Worm (Caenorhabditis elegans): ENCODE results near the gene sli-1.

The sli-1 gene

ce11 chrX:696253-696652 lies 29.5 kb downstream of the sli-1 start:
- TF ChIP-seq ama-1 (optimal IDR thresholded peaks at IDR 0.05) (no peak), hlh-30 (tag; optimal IDR thresholded peaks at IDR 0.05; ENCODE audit: insufficient read depth) (peak; percentile 45)

DNA sequence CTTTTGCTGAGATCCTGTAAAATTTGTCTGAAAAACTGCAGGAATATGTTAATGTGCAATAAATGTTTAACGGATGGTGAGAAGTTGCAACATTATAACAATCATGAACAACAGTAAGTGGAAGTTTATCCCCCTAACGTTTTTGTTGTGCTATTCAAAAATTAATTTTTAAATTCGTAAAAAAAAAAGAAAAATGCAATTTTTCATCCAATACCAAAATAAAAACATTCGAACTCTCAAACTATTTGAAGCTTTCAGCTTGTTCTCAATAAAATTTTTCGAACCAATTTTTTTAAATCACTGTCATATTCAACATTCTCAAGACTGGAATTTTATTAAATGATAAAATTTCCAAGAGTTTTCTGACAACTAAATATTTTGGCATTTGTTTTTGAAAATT lies 34.2 kb downstream of the sli-1 start, which contains the start of gene ncam-1:
TSS of gene ncam-1 (plus strand) at position 301 of the 400 bp plus-strand sequence.
- TF ChIP-seq fax-1 (tag; optimal IDR thresholded peaks at IDR 0.05) (no peak), pqm-1 (tag; optimal IDR thresholded peaks at IDR 0.05) (no peak), ceh-9 (tag; optimal IDR thresholded peaks at IDR 0.05) (no peak), ceh-30 (tag; optimal IDR thresholded peaks at IDR 0.05) (no peak), ama-1 (optimal IDR thresholded peaks at IDR 0.05) (no peak), ets-4 (tag; optimal IDR thresholded peaks at IDR 0.05) (no peak), ceh-34 (tag; optimal IDR thresholded peaks at IDR 0.05) (no peak), T23F11.4 (GFP tag; optimal IDR thresholded peaks at IDR 0.05) (no peak), mec-3 (tag; optimal IDR thresholded peaks at IDR 0.05; ENCODE audit: borderline replicate concordance) (no peak), ceh-2 (tag; optimal IDR thresholded peaks at IDR 0.05) (no peak)

DNA sequence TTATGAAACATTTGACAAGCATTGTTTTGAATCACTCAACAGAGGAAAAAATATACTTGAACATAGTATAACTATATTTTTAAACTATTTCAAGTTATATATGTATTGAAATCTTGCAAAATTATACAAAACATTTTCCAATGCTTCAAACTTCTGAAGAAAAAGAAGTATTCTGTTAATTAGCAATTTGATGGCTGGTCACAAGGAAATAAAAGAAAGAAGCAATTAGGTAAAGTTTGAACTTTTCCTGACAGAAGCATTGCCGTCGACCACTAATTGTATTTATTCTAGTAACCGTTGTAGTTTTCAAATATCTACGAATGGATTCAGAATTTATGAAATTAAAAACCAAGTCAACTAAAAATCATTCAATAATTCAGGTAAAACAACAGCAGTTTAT lies 37.2 kb downstream of the sli-1 start:
- no peak for TF ChIP-seq eyg-1 (tag; optimal IDR thresholded peaks at IDR 0.05)
- TF ChIP-seq rnt-1 (tag; optimal IDR thresholded peaks at IDR 0.05): no peak
- TF ChIP-seq hlh-8 (tag; optimal IDR thresholded peaks at IDR 0.05): no peak
- TF ChIP-seq ceh-34 (tag; optimal IDR thresholded peaks at IDR 0.05): no peak
- no peak for TF ChIP-seq ceh-24 (tag; optimal IDR thresholded peaks at IDR 0.05)
- TF ChIP-seq dve-1 (tag; optimal IDR thresholded peaks at IDR 0.05): no peak
- no peak for TF ChIP-seq elt-4 (tag; optimal IDR thresholded peaks at IDR 0.05)
- no peak for TF ChIP-seq K09A11.1 (tag; optimal IDR thresholded peaks at IDR 0.05; ENCODE audit: insufficient read depth)
- no peak for TF ChIP-seq pros-1 (tag; optimal IDR thresholded peaks at IDR 0.05)
- TF ChIP-seq ceh-48 (tag; optimal IDR thresholded peaks at IDR 0.05): no peak
- no peak for TF ChIP-seq F13H6.1 (tag; optimal IDR thresholded peaks at IDR 0.05)
- TF ChIP-seq zip-5 (tag; optimal IDR thresholded peaks at IDR 0.05): no peak
- no peak for TF ChIP-seq ceh-30 (tag; optimal IDR thresholded peaks at IDR 0.05)
- TF ChIP-seq sdc-2 (tag; optimal IDR thresholded peaks at IDR 0.05): no peak
- TF ChIP-seq fax-1 (tag; optimal IDR thresholded peaks at IDR 0.05): no peak
- no peak for TF ChIP-seq hlh-15 (tag; optimal IDR thresholded peaks at IDR 0.05)

DNA sequence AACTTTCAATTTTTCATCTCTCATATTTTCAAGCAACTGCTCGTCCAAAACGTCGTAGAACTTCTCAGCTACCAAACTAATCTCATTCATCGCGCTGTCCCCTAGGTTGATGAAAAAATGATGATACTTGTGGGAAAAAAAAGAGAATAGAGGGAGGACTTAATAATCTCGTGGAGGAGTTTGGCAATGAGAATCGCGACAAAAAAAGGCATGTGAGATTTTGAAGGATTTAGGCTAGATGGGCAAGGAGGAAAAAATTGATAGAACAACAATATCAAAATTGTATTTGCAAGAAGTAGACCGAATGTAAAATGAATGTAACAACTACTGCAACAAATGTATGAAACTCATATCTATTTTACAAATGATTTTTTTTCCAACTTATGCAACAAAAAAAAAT lies 43.1 kb downstream of the sli-1 start, which contains the start of gene Y9C12A.1:
TSS of gene Y9C12A.1 (minus strand) at position 101 of the 400 bp plus-strand sequence.
- no peak for TF ChIP-seq pros-1 (tag; optimal IDR thresholded peaks at IDR 0.05)
- no peak for TF ChIP-seq F13H6.1 (tag; optimal IDR thresholded peaks at IDR 0.05)
- no peak for TF ChIP-seq unc-55 (GFP tag; optimal IDR thresholded peaks at IDR 0.05)
- no peak for TF ChIP-seq ceh-22 (tag; optimal IDR thresholded peaks at IDR 0.05)
- TF ChIP-seq unc-42 (tag; optimal IDR thresholded peaks at IDR 0.05): no peak
- no peak for TF ChIP-seq ceh-2 (tag; optimal IDR thresholded peaks at IDR 0.05)
- TF ChIP-seq fkh-6 (tag; optimal IDR thresholded peaks at IDR 0.05): no peak
- no peak for TF ChIP-seq hlh-8 (tag; optimal IDR thresholded peaks at IDR 0.05)
- TF ChIP-seq ttx-3 (tag; optimal IDR thresholded peaks at IDR 0.05): no peak
- no peak for TF ChIP-seq ref-2 (tag; optimal IDR thresholded peaks at IDR 0.05)
- TF ChIP-seq nhr-11 (tag; optimal IDR thresholded peaks at IDR 0.05): no peak

- no peak for TF ChIP-seq ttx-3 (tag; optimal IDR thresholded peaks at IDR 0.05)
- no peak for TF ChIP-seq ceh-9 (tag; optimal IDR thresholded peaks at IDR 0.05)
- TF ChIP-seq ahr-1 (tag; optimal IDR thresholded peaks at IDR 0.05): no peak
- no peak for TF ChIP-seq pag-3 (tag; optimal IDR thresholded peaks at IDR 0.05; ENCODE audit: borderline replicate concordance)
- TF ChIP-seq hlh-30 (tag; optimal IDR thresholded peaks at IDR 0.05; ENCODE audit: insufficient read depth): no peak
- no peak for TF ChIP-seq ceh-30 (tag; optimal IDR thresholded peaks at IDR 0.05)
- TF ChIP-seq ceh-18 (tag; optimal IDR thresholded peaks at IDR 0.05): no peak
Observed at ce11 chrX:681413-681812, 44.4 kb downstream of the sli-1 start.

Data from whole organism, late embryonic.